Worm (Caenorhabditis elegans): ENCODE data around the gene srsx-29.

DNA sequence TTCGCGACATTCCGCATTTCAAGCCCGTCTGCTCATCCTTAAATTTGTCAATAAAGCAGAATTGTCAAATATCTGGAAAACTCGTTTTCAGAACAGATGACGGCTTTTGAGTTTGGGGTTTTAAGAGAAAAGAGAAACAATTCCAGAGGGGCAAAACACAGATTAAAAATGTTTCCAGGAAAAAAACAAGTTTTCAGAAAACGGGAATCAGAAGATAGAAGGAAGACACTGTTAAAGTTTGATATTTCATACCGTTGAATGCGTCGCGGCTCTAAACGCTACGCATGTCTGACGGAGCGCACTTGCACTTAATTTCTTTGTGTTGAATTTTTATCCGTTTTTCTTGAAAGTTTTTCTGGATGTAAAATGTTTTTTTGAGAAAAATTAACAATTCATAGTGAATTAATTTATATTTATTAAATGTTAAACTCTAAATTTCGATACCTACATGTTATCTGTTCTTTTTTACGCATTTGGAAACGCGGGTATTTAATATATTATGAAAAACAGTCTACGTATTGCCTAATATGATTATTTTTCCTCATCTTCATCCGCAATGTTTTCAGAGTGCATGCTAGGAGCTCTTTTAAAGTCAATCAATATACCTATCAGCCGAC, 20.6 kb upstream of the srsx-29 start, which contains the start of the genes C08B6.18, wdr-20 and C08B6.8:
- no peak for TF ChIP-seq blmp-1 (tag; optimal IDR thresholded peaks at IDR 0.05)
- TF ChIP-seq pha-4 (tag; optimal IDR thresholded peaks at IDR 0.05) = peak; percentile 26
- TF ChIP-seq drap-1 (GFP tag; optimal IDR thresholded peaks at IDR 0.05) = no peak
- no peak for TF ChIP-seq elt-3 (tag; optimal IDR thresholded peaks at IDR 0.05)
- no peak for TF ChIP-seq M03D4.4 (tag; optimal IDR thresholded peaks at IDR 0.05)
- peak; percentile 40 for TF ChIP-seq ces-1 (GFP tag; optimal IDR thresholded peaks at IDR 0.05)
- no peak for TF ChIP-seq elt-1 (tag; optimal IDR thresholded peaks at IDR 0.05; ENCODE audit: borderline replicate concordance, insufficient read depth)
- no peak for TF ChIP-seq nhr-28 (tag; optimal IDR thresholded peaks at IDR 0.05)
- TF ChIP-seq nhr-12 (tag; optimal IDR thresholded peaks at IDR 0.05) = no peak
- TF ChIP-seq ceh-43 (GFP tag; optimal IDR thresholded peaks at IDR 0.05) = no peak
- TF ChIP-seq flh-1 (GFP tag; optimal IDR thresholded peaks at IDR 0.05) = no peak
